Worm (Caenorhabditis elegans) whole organism, L2 larva: Measurements from ENCODE around the gene F28H7.2.

ENCODE experiments used
- C34F6.9 ChIP-seq: fragments of 150-350 bp; optimal IDR thresholded peaks from 2 replicates; lab custom pipeline; 2014; ENCODE audit warnings: missing biosample characterization, missing genetic modification characterization
- F13H6.1 ChIP-seq: sonication (generic microtip); optimal IDR thresholded peaks from 2 replicates; lab custom pipeline; 2016; ENCODE audit warnings: missing genetic modification characterization, missing compliant biosample characterization
- R02D3.7 ChIP-seq: fragments of 150-350 bp; optimal IDR thresholded peaks from 2 replicates; lab custom pipeline; 2014; ENCODE audit warnings: missing biosample characterization, missing genetic modification characterization
- ZK546.5 ChIP-seq: sonication (generic microtip); optimal IDR thresholded peaks from 2 replicates; lab custom pipeline; 2017; ENCODE audit warnings: missing biosample characterization, missing genetic modification characterization
- aly-2 ChIP-seq: fragments of 150-350 bp; optimal IDR thresholded peaks from 2 replicates; lab custom pipeline; 2014; ENCODE audit warnings: missing biosample characterization, missing genetic modification characterization
- ama-1 ChIP-seq: fragments of 150-350 bp; optimal IDR thresholded peaks from 2 replicates; lab custom pipeline; 2018; ENCODE audit warnings: inconsistent platforms
- blmp-1 ChIP-seq: sonication (generic microtip); optimal IDR thresholded peaks from 2 replicates; lab custom pipeline; 2017; ENCODE audit warnings: missing genetic modification characterization, mild to moderate bottlenecking, missing compliant biosample characterization, antibody characterized with exemption, moderate library complexity; ENCODE audit not compliant: insufficient read depth
- ceh-16 ChIP-seq: fragments of 150-350 bp; optimal IDR thresholded peaks from 2 replicates; lab custom pipeline; 2014; ENCODE audit warnings: missing biosample characterization, missing genetic modification characterization
- ceh-82 ChIP-seq: fragments of 150-350 bp; optimal IDR thresholded peaks from 2 replicates; lab custom pipeline; 2014; ENCODE audit warnings: missing biosample characterization, missing genetic modification characterization
- crh-2 ChIP-seq: sonication (generic microtip); optimal IDR thresholded peaks from 2 replicates; lab custom pipeline; 2017; ENCODE audit warnings: missing biosample characterization, missing genetic modification characterization
- dmd-4 ChIP-seq: sonication (generic microtip); optimal IDR thresholded peaks from 2 replicates; lab custom pipeline; 2017; ENCODE audit warnings: missing biosample characterization, missing genetic modification characterization
- egl-27 ChIP-seq: sonication (generic microtip); optimal IDR thresholded peaks from 3 replicates; lab custom pipeline; 2017; ENCODE audit warnings: missing biosample characterization, missing genetic modification reagents, missing genetic modification characterization
- elt-1 ChIP-seq: fragments of 150-350 bp; optimal IDR thresholded peaks from 2 replicates; lab custom pipeline; 2014; ENCODE audit warnings: missing biosample characterization, missing genetic modification characterization
- elt-3 ChIP-seq: sonication (generic microtip); optimal IDR thresholded peaks from 2 replicates; lab custom pipeline; 2017; ENCODE audit warnings: missing biosample characterization, missing genetic modification characterization
- fos-1 ChIP-seq: fragments of 150-350 bp; optimal IDR thresholded peaks from 2 replicates; lab custom pipeline; 2014; ENCODE audit warnings: missing biosample characterization, missing genetic modification characterization
- gmeb-1 ChIP-seq: fragments of 150-350 bp; optimal IDR thresholded peaks from 2 replicates; lab custom pipeline; 2014; ENCODE audit warnings: missing biosample characterization, missing genetic modification characterization
- lin-11 ChIP-seq: fragments of 150-350 bp; sonication (generic microtip); optimal IDR thresholded peaks from 2 replicates; lab custom pipeline; 2014; ENCODE audit warnings: missing biosample characterization, missing genetic modification characterization, inconsistent platforms, mixed read lengths
- lin-13 ChIP-seq: fragments of 150-350 bp; optimal IDR thresholded peaks from 2 replicates; lab custom pipeline; 2014; ENCODE audit warnings: missing biosample characterization, missing genetic modification reagents, missing genetic modification characterization
- lin-39 ChIP-seq: fragments of 150-350 bp; optimal IDR thresholded peaks from 2 replicates; lab custom pipeline; 2014; ENCODE audit warnings: missing biosample characterization, missing genetic modification reagents, missing genetic modification characterization
- mab-5 ChIP-seq: fragments of 150-350 bp; optimal IDR thresholded peaks from 2 replicates; lab custom pipeline; 2014; ENCODE audit warnings: missing biosample characterization, missing genetic modification characterization
- mbf-1 ChIP-seq: sonication (generic microtip); optimal IDR thresholded peaks from 2 replicates; lab custom pipeline; 2017; ENCODE audit warnings: missing biosample characterization, missing genetic modification characterization
- mdl-1 ChIP-seq, 2 experiments: fragments of 150-350 bp in 1 of 2; sonication (generic microtip) in 1 of 2; optimal IDR thresholded peaks; 2 replicates each; lab custom pipeline; 2017; ENCODE audit warnings: missing biosample characterization in 2 of 2, missing genetic modification characterization in 2 of 2
- nhr-10 ChIP-seq: sonication (generic microtip); optimal IDR thresholded peaks from 2 replicates; lab custom pipeline; 2017; ENCODE audit warnings: missing biosample characterization, missing genetic modification characterization
- nhr-12 ChIP-seq: fragments of 150-350 bp; optimal IDR thresholded peaks from 2 replicates; lab custom pipeline; 2014; ENCODE audit warnings: missing biosample characterization, missing genetic modification characterization
- nhr-129 ChIP-seq: fragments of 150-350 bp; optimal IDR thresholded peaks from 2 replicates; lab custom pipeline; 2014; ENCODE audit warnings: missing biosample characterization, missing genetic modification characterization
- nhr-237 ChIP-seq: fragments of 150-350 bp; optimal IDR thresholded peaks from 2 replicates; lab custom pipeline; 2014; ENCODE audit warnings: missing biosample characterization, missing genetic modification characterization
- peb-1 ChIP-seq: fragments of 150-350 bp; optimal IDR thresholded peaks from 2 replicates; lab custom pipeline; 2014; ENCODE audit warnings: missing biosample characterization, missing genetic modification characterization
- sem-4 ChIP-seq: fragments of 150-350 bp; optimal IDR thresholded peaks from 2 replicates; lab custom pipeline; 2014; ENCODE audit warnings: missing biosample characterization, missing genetic modification reagents, missing genetic modification characterization
- sma-3 ChIP-seq: sonication (generic microtip); optimal IDR thresholded peaks from 2 replicates; lab custom pipeline; 2016; ENCODE audit warnings: missing genetic modification reagents, missing genetic modification characterization, missing compliant biosample characterization
- sma-9 ChIP-seq, 2 experiments: fragments of 150-350 bp in 1 of 2; sonication (generic microtip) in 1 of 2; optimal IDR thresholded peaks; 2 replicates each; lab custom pipeline; 2014 to 2016; ENCODE audit warnings: missing genetic modification characterization in 2 of 2, mild to moderate bottlenecking in 1 of 2, missing biosample characterization in 1 of 2, missing compliant biosample characterization in 1 of 2, missing genetic modification reagents in 1 of 2, moderate library complexity in 1 of 2
- snpc-4 ChIP-seq: fragments of 150-350 bp; optimal IDR thresholded peaks from 2 replicates; lab custom pipeline; 2014; ENCODE audit warnings: missing biosample characterization, missing genetic modification characterization
- unc-39 ChIP-seq: fragments of 150-350 bp; optimal IDR thresholded peaks from 2 replicates; lab custom pipeline; 2014; ENCODE audit warnings: missing biosample characterization, missing genetic modification characterization
- unc-55 ChIP-seq: fragments of 150-350 bp; sonication (generic microtip); optimal IDR thresholded peaks from 3 replicates; lab custom pipeline; 2014; ENCODE audit warnings: missing biosample characterization, missing genetic modification reagents, missing genetic modification characterization
- unc-62 ChIP-seq: fragments of 150-350 bp; optimal IDR thresholded peaks from 2 replicates; lab custom pipeline; 2014; ENCODE audit warnings: missing biosample characterization, missing genetic modification reagents, missing genetic modification characterization
- zag-1 ChIP-seq: fragments of 150-350 bp; optimal IDR thresholded peaks from 2 replicates; lab custom pipeline; 2014; ENCODE audit warnings: missing biosample characterization, missing genetic modification characterization
- ztf-1 ChIP-seq: fragments of 200-800 bp; sonication (Bioruptor generic); conservative IDR thresholded peaks from 2 replicates; pipeline ENCODE4 v1.3.6; 2022; ENCODE audit warnings: missing genetic modification characterization, missing compliant biosample characterization
- ztf-4 ChIP-seq: fragments of 150-350 bp; optimal IDR thresholded peaks from 2 replicates; lab custom pipeline; 2014; ENCODE audit warnings: missing biosample characterization, missing genetic modification characterization

F28H7.2 gene

ce11 chrV:10773216-10773615 is 25.5 kb downstream of the F28H7.2 start:
- TF ChIP-seq blmp-1: no peak
- no peak for TF ChIP-seq mdl-1 (tag; optimal IDR thresholded peaks at IDR 0.05; lab: Kevin White, UChicago)
- no peak for TF ChIP-seq ceh-82 (tag; lab: Kevin White, UChicago)
- no peak for TF ChIP-seq ZK546.5 (tag; lab: Kevin White, UChicago)
- TF ChIP-seq lin-13: no peak
- TF ChIP-seq ama-1: no peak

DNA sequence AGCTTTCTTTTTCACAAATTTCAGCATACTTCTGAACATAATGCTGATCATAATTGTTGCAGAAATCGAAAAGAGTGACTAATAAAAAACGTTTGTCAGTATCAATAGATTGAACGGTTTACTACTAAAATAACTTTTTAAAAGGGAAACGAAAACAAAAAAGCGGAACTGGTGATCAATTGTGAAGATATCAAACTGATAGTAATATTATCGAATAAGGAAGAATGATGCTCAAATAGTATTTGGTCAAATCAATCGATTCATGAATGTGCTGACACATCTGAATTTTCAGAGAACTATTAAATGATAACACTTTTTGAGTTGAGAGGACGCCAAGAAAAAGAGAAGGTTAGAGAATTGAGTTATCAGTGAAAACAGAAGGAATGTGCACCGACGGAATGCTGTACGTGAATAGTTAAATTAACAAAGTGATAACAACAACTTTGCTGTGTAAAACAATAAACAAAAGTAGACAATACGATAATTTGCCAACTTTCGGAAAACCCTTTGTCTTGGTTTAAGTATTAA is 28.9 kb downstream of the F28H7.2 start, which contains the start of gene D1054.5:
Gene D1054.5, minus strand, starts transcription at position 51 of the 528 bp plus-strand sequence.
- TF ChIP-seq fos-1: peak; percentile 92
- peak; percentile 83 for TF ChIP-seq sma-9 (GFP tag; optimal IDR thresholded peaks at IDR 0.05; lab: Kevin White, UChicago)
- TF ChIP-seq sma-9 (tag; optimal IDR thresholded peaks at IDR 0.05; lab: Kevin White, UChicago): no peak
- peak; percentile 1 for TF ChIP-seq gmeb-1 (tag; lab: Kevin White, UChicago)
- TF ChIP-seq lin-13: no peak
- TF ChIP-seq C34F6.9 (tag; lab: Kevin White, UChicago): no peak
- TF ChIP-seq nhr-129 (tag; lab: Kevin White, UChicago): no peak
- TF ChIP-seq crh-2 (tag; lab: Kevin White, UChicago): peak; percentile 45
- TF ChIP-seq aly-2: no peak
- no peak for TF ChIP-seq nhr-10 (tag; lab: Kevin White, UChicago)
- TF ChIP-seq mbf-1 (tag; lab: Kevin White, UChicago): no peak

- TF ChIP-seq ceh-16 (tag; lab: Kevin White, UChicago) (no peak), unc-55 (GFP tag; lab: Kevin White, UChicago) (no peak), sma-3 (GFP tag; lab: Kevin White, UChicago) (no peak), ceh-82 (tag; lab: Kevin White, UChicago) (no peak), nhr-129 (tag; lab: Kevin White, UChicago) (no peak), unc-62 (GFP tag; lab: Kevin White, UChicago) (no peak), dmd-4 (tag; lab: Kevin White, UChicago) (no peak), R02D3.7 (tag; lab: Kevin White, UChicago) (no peak), lin-11 (no peak), lin-39 (tag; lab: Kevin White, UChicago) (no peak), ztf-4 (tag; lab: Kevin White, UChicago) (no peak), F13H6.1 (tag; lab: Kevin White, UChicago) (no peak), zag-1 (no peak), fos-1 (no peak), egl-27 (tag; lab: Kevin White, UChicago) (no peak), aly-2 (no peak), nhr-237 (tag; lab: Kevin White, UChicago) (no peak)
Measured at ce11 chrV:10784011-10784410, 36.3 kb downstream of the F28H7.2 start, which contains the start of gene D1054.8. Gene D1054.8 (plus strand): TSS chrV:10784311.

- no peak for TF ChIP-seq C34F6.9 (tag; lab: Kevin White, UChicago)
- TF ChIP-seq snpc-4 (tag; lab: Kevin White, UChicago): no peak
- no peak for TF ChIP-seq nhr-237 (tag; lab: Kevin White, UChicago)
- no peak for TF ChIP-seq sma-9 (GFP tag; optimal IDR thresholded peaks at IDR 0.05; lab: Kevin White, UChicago)
- no peak for TF ChIP-seq sma-9 (tag; optimal IDR thresholded peaks at IDR 0.05; lab: Kevin White, UChicago)
- TF ChIP-seq ceh-16 (tag; lab: Kevin White, UChicago): no peak
- no peak for TF ChIP-seq elt-3 (tag; lab: Kevin White, UChicago)
- no peak for TF ChIP-seq F13H6.1 (tag; lab: Kevin White, UChicago)
- TF ChIP-seq ceh-82 (tag; lab: Kevin White, UChicago): no peak
- TF ChIP-seq ZK546.5 (tag; lab: Kevin White, UChicago): no peak
- TF ChIP-seq nhr-10 (tag; lab: Kevin White, UChicago): no peak
- TF ChIP-seq mab-5 (tag; lab: Kevin White, UChicago): no peak
- TF ChIP-seq mdl-1 (tag; optimal IDR thresholded peaks at IDR 0.05; lab: Kevin White, UChicago): no peak
- no peak for TF ChIP-seq zag-1
- no peak for TF ChIP-seq ztf-4 (tag; lab: Kevin White, UChicago)
- no peak for TF ChIP-seq elt-1 (tag; lab: Kevin White, UChicago)
- TF ChIP-seq nhr-12 (tag; lab: Kevin White, UChicago): no peak
Measured at ce11 chrV:10790921-10791320, 43.2 kb downstream of the F28H7.2 start, which contains the start of gene D1054.9. Gene D1054.9 (minus strand): TSS chrV:10791057.

ce11 chrV:10792775-10793174 is 45.1 kb downstream of the F28H7.2 start, which contains the start of gene D1054.10:
Gene D1054.10 (minus strand): TSS chrV:10792875.
- TF ChIP-seq mbf-1 (tag; lab: Kevin White, UChicago): no peak
- no peak for TF ChIP-seq unc-39 (tag; lab: Kevin White, UChicago)
- no peak for TF ChIP-seq ceh-82 (tag; lab: Kevin White, UChicago)
- no peak for TF ChIP-seq ztf-1 (GFP tag; lab: Robert Waterston, UW)
- TF ChIP-seq unc-62 (GFP tag; lab: Kevin White, UChicago): no peak
- TF ChIP-seq aly-2: no peak
- TF ChIP-seq sem-4: no peak
- TF ChIP-seq nhr-12 (tag; lab: Kevin White, UChicago): no peak
- TF ChIP-seq peb-1 (tag; lab: Kevin White, UChicago): no peak
